Worm (Caenorhabditis elegans): ENCODE data around the gene smrd-1.

Gene smrd-1

DNA sequence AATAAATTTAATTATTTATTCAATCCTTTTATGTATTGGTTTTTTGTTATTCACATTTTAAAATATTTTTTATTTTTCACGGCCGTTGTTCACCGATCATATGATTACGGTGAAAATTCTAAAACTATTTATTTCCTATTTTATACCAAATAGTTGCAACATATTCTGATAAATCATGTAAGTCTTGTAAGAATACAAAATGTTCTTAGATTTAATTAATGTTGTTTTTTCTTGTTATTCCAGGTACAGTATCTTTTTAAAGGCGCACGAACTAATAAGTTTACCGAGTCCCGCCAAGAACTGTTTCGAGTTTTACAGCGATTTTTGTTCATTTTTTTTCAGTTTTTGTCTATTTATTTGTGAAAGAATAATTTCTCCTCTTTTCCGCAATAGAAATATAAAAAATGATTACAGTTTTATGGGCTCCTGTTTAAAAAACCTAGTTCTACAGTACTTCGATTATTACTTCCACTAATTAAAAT, 33.8 kb upstream of the smrd-1 start, which contains the start of gene D2045.5:
Gene D2045.5, minus strand, starts transcription at position 51 of the 482 bp plus-strand sequence.
- TF ChIP-seq pha-4 (tag; optimal IDR thresholded peaks at IDR 0.05) (no peak), ceh-39 (tag; optimal IDR thresholded peaks at IDR 0.05) (no peak), snpc-4 (tag; optimal IDR thresholded peaks at IDR 0.05) (no peak), mab-5 (tag; optimal IDR thresholded peaks at IDR 0.05) (no peak), lsy-2 (tag; optimal IDR thresholded peaks at IDR 0.05) (no peak), cnd-1 (tag; optimal IDR thresholded peaks at IDR 0.05) (no peak), ceh-83 (GFP tag; optimal IDR thresholded peaks at IDR 0.05) (no peak), ztf-11 (tag; optimal IDR thresholded peaks at IDR 0.05) (no peak), elt-3 (tag; optimal IDR thresholded peaks at IDR 0.05) (no peak), ces-1 (GFP tag; optimal IDR thresholded peaks at IDR 0.05) (no peak), nhr-76 (tag; optimal IDR thresholded peaks at IDR 0.05) (no peak), sem-2 (GFP tag; optimal IDR thresholded peaks at IDR 0.05) (no peak), sptf-1 (tag; optimal IDR thresholded peaks at IDR 0.05) (no peak)

DNA sequence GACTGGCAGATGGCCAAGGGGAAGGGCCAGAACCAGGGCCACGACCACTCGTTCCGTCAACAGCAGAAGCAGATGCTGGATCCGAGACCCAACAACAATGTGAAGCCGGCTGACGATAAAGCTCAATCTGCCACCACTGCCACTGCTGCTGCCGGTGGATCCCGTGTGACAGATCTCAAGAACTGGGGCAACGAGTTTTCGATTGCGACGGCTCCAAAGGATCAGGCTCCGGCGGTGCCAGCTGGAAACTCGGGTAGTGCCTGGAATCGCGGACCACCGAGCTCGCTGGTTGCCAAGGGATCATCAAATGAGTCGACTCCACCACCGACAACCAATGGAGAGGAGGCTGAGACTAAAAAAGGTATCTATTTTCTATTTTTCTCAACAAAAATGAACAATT, 28.7 kb upstream of the smrd-1 start:
- TF ChIP-seq ham-2 (GFP tag; optimal IDR thresholded peaks at IDR 0.05) (no peak), nhr-2 (tag; optimal IDR thresholded peaks at IDR 0.05) (no peak), ceh-43 (GFP tag; optimal IDR thresholded peaks at IDR 0.05) (no peak), lin-32 (GFP tag; optimal IDR thresholded peaks at IDR 0.05) (no peak), nhr-237 (tag; optimal IDR thresholded peaks at IDR 0.05) (no peak)

DNA sequence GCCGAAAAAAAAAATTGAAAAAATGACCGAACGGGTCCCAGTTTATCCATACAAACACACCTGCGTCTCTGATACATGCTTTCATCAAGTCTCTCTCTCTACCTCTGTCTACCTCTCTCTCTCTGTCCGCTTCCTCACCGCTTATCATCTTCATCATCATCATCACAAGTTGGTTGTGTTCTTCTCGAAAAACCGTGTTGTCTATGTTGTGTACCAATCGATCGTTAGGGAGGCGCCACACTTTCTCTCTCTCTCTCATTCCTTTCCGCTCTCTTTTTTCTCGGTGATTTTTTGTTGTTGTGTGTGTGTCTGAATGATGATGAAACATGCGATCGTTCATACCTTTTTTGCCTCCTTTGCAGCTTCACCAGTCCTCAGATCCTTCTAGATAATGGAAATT, 27.9 kb upstream of the smrd-1 start:
- no peak for TF ChIP-seq ceh-43 (GFP tag; optimal IDR thresholded peaks at IDR 0.05)
- TF ChIP-seq nhr-2 (tag; optimal IDR thresholded peaks at IDR 0.05): no peak
- TF ChIP-seq snpc-4 (tag; optimal IDR thresholded peaks at IDR 0.05): no peak
- peak; percentile 6 for TF ChIP-seq ham-2 (GFP tag; optimal IDR thresholded peaks at IDR 0.05)

ce11 chrIII:10462935-10463548, 27.3 kb upstream of the smrd-1 start:
- TF ChIP-seq nhr-12 (tag; optimal IDR thresholded peaks at IDR 0.05) (no peak), hlh-1 (tag; optimal IDR thresholded peaks at IDR 0.05) (no peak), elt-3 (tag; optimal IDR thresholded peaks at IDR 0.05) (no peak), unc-120 (tag; optimal IDR thresholded peaks at IDR 0.05; ENCODE audit: poor library complexity, severe bottlenecking) (no peak)

ce11 chrIII:10461164-10461546, 25.4 kb upstream of the smrd-1 start, which contains the start of gene atx-2:
Gene atx-2 (plus strand): TSS chrIII:10461389.
- TF ChIP-seq tbx-8 (GFP tag; optimal IDR thresholded peaks at IDR 0.05) (peak; percentile 90), unc-39 (tag; optimal IDR thresholded peaks at IDR 0.05) (peak; percentile 100), flh-1 (GFP tag; optimal IDR thresholded peaks at IDR 0.05) (peak; percentile 93), lin-13 (tag; optimal IDR thresholded peaks at IDR 0.05) (peak; percentile 95), hlh-1 (tag; optimal IDR thresholded peaks at IDR 0.05) (peak; percentile 92), blmp-1 (tag; optimal IDR thresholded peaks at IDR 0.05) (peak; percentile 91), M03D4.4 (tag; optimal IDR thresholded peaks at IDR 0.05) (peak; percentile 98), elt-1 (tag; optimal IDR thresholded peaks at IDR 0.05; ENCODE audit: borderline replicate concordance, insufficient read depth) (peak; percentile 92), zip-8 (tag; optimal IDR thresholded peaks at IDR 0.05) (no peak), bed-3 (GFP tag; optimal IDR thresholded peaks at IDR 0.05) (peak; percentile 96), ceh-43 (GFP tag; optimal IDR thresholded peaks at IDR 0.05) (peak; percentile 97), nhr-76 (tag; optimal IDR thresholded peaks at IDR 0.05) (peak; percentile 98), ham-2 (GFP tag; optimal IDR thresholded peaks at IDR 0.05) (peak; percentile 96), lsy-2 (tag; optimal IDR thresholded peaks at IDR 0.05) (peak; percentile 68), snpc-4 (tag; optimal IDR thresholded peaks at IDR 0.05) (no peak), lin-32 (GFP tag; optimal IDR thresholded peaks at IDR 0.05) (peak; percentile 97), ztf-11 (tag; optimal IDR thresholded peaks at IDR 0.05) (peak; percentile 100), drap-1 (GFP tag; optimal IDR thresholded peaks at IDR 0.05) (peak; percentile 99), cnd-1 (tag; optimal IDR thresholded peaks at IDR 0.05) (peak; percentile 98), ceh-39 (tag; optimal IDR thresholded peaks at IDR 0.05) (peak; percentile 54), nhr-12 (tag; optimal IDR thresholded peaks at IDR 0.05) (peak; percentile 100), ceh-83 (GFP tag; optimal IDR thresholded peaks at IDR 0.05) (peak; percentile 93), sem-2 (GFP tag; optimal IDR thresholded peaks at IDR 0.05) (peak; percentile 95), elt-3 (tag; optimal IDR thresholded peaks at IDR 0.05) (peak; percentile 80), ces-1 (GFP tag; optimal IDR thresholded peaks at IDR 0.05) (peak; percentile 34), mep-1 (tag; optimal IDR thresholded peaks at IDR 0.05) (peak; percentile 76), unc-120 (tag; optimal IDR thresholded peaks at IDR 0.05; ENCODE audit: poor library complexity, severe bottlenecking) (peak; percentile 98), unc-62 (GFP tag; optimal IDR thresholded peaks at IDR 0.05) (peak; percentile 81), mab-5 (tag; optimal IDR thresholded peaks at IDR 0.05) (peak; percentile 62), pha-4 (tag; optimal IDR thresholded peaks at IDR 0.05) (peak; percentile 91), sptf-1 (tag; optimal IDR thresholded peaks at IDR 0.05) (peak; percentile 99), nhr-28 (tag; optimal IDR thresholded peaks at IDR 0.05) (peak; percentile 74), mls-2 (tag; optimal IDR thresholded peaks at IDR 0.05) (peak; percentile 100), nhr-237 (tag; optimal IDR thresholded peaks at IDR 0.05) (peak; percentile 66), nhr-2 (tag; optimal IDR thresholded peaks at IDR 0.05) (no peak)
